Fruit fly (Drosophila melanogaster) whole organism, embryonic: ENCODE results near the gene CG4653.

Source experiments
- CG11398 ChIP-seq: fragments of 200-800 bp; sonication (Bioruptor generic); optimal IDR thresholded peaks from 2 replicates; lab custom pipeline; 2016; ENCODE audit warnings: missing biosample characterization, missing genetic modification characterization
- CG12236 ChIP-seq: fragments of 200-800 bp; sonication (Bioruptor generic); optimal IDR thresholded peaks from 2 replicates; lab custom pipeline; 2016; ENCODE audit warnings: missing biosample characterization, missing genetic modification characterization
- CG14050 ChIP-seq: fragments of 200-800 bp; sonication (Bioruptor generic); IDR thresholded peaks from 3 replicates; pipeline ENCODE4 v1.3.6; 2022; ENCODE audit warnings: missing biosample characterization, missing genetic modification characterization
- CG14710 ChIP-seq: fragments of 200-800 bp; sonication (Bioruptor generic); optimal IDR thresholded peaks from 3 replicates; lab custom pipeline; 2019; ENCODE audit warnings: missing biosample characterization, mild to moderate bottlenecking, missing genetic modification characterization, moderate library complexity
- CG15269 ChIP-seq: fragments of 200-800 bp; sonication (Bioruptor generic); optimal IDR thresholded peaks from 2 replicates; lab custom pipeline; 2018; ENCODE audit warnings: missing biosample characterization, mild to moderate bottlenecking, missing genetic modification characterization, moderate library complexity
- CG16779 ChIP-seq: fragments of 200-800 bp; sonication (Bioruptor generic); IDR thresholded peaks from 2 replicates; pipeline ENCODE4 v1.3.6; 2022; ENCODE audit warnings: missing biosample characterization, missing genetic modification characterization
- CG17568 ChIP-seq: fragments of 200-800 bp; sonication (Bioruptor generic); optimal IDR thresholded peaks from 2 replicates; lab custom pipeline; 2018; ENCODE audit warnings: missing biosample characterization, mild to moderate bottlenecking, missing genetic modification characterization, moderate library complexity
- CG17829 ChIP-seq: fragments of 200-800 bp; optimal IDR thresholded peaks from 2 replicates; lab custom pipeline; 2019; ENCODE audit warnings: missing biosample characterization, mild to moderate bottlenecking, missing genetic modification characterization, moderate library complexity
- CG2199 ChIP-seq: fragments of 200-800 bp; sonication (Bioruptor generic); IDR thresholded peaks from 3 replicates; pipeline ENCODE4 v1.3.6; 2022; ENCODE audit warnings: missing biosample characterization, missing genetic modification characterization
- CG31224 ChIP-seq: fragments of 200-800 bp; sonication (Bioruptor generic); IDR thresholded peaks from 2 replicates; pipeline ENCODE4 v1.3.6; 2022; ENCODE audit warnings: missing biosample characterization, missing genetic modification characterization
- CG32532 ChIP-seq: fragments of 200-800 bp; sonication (Bioruptor generic); IDR thresholded peaks from 2 replicates; pipeline ENCODE4 v1.3.6; 2022; ENCODE audit warnings: missing biosample characterization, missing genetic modification characterization
- CG4854 ChIP-seq: fragments of 200-800 bp; sonication (Bioruptor generic); optimal IDR thresholded peaks from 2 replicates; lab custom pipeline; 2016; ENCODE audit warnings: missing biosample characterization, missing genetic modification characterization, inconsistent platforms
- CG6765 ChIP-seq: fragments of 200-800 bp; sonication (Bioruptor generic); optimal IDR thresholded peaks from 3 replicates; lab custom pipeline; 2017; ENCODE audit warnings: missing biosample characterization, mild to moderate bottlenecking, missing genetic modification characterization
- CG6813 ChIP-seq: fragments of 200-800 bp; sonication (Bioruptor generic); optimal IDR thresholded peaks from 2 replicates; lab custom pipeline; 2017; ENCODE audit warnings: missing biosample characterization, missing genetic modification characterization, mild to moderate bottlenecking, moderate library complexity, missing genetic modification reagents
- CG7357 ChIP-seq: fragments of 200-800 bp; sonication (Bioruptor generic); IDR thresholded peaks from 3 replicates; pipeline ENCODE4 v1.3.6; 2022; ENCODE audit warnings: missing biosample characterization, missing genetic modification characterization
- CG7786 ChIP-seq: fragments of 200-800 bp; sonication (Bioruptor generic); optimal IDR thresholded peaks from 2 replicates; lab custom pipeline; 2016; ENCODE audit warnings: missing biosample characterization, missing genetic modification characterization
- CG9437 ChIP-seq: fragments of 200-800 bp; sonication (Bioruptor generic); optimal IDR thresholded peaks from 2 replicates; lab custom pipeline; 2018; ENCODE audit warnings: missing biosample characterization, mild to moderate bottlenecking, missing genetic modification characterization
- CTCF ChIP-seq: fragments of 200-800 bp; sonication (Bioruptor generic); optimal IDR thresholded peaks from 2 replicates; lab custom pipeline; 2017; ENCODE audit warnings: missing biosample characterization, mild to moderate bottlenecking, missing genetic modification characterization, moderate library complexity
- D ChIP-seq, 2 experiments: fragments of 200-800 bp in 1 of 2; fragments of >200 bp in 1 of 2; sonication (Bioruptor generic) in 1 of 2; optimal IDR thresholded peaks; 2 replicates in 1 of 2; 3 replicates in 1 of 2; lab custom pipeline; 2017; ENCODE audit warnings: mild to moderate bottlenecking in 1 of 2, missing biosample characterization in 1 of 2, missing genetic modification characterization in 1 of 2, missing genetic modification reagents in 1 of 2
- Dbx ChIP-seq: fragments of 200-800 bp; sonication (Bioruptor generic); IDR thresholded peaks from 3 replicates; pipeline ENCODE4 v1.3.6; 2022; ENCODE audit warnings: missing biosample characterization, missing genetic modification characterization
- Gsc ChIP-seq: fragments of 200-800 bp; sonication (Bioruptor generic); IDR thresholded peaks from 2 replicates; pipeline ENCODE4 v1.3.6; 2022; ENCODE audit warnings: missing biosample characterization, missing genetic modification characterization
- H2.0 ChIP-seq: fragments of 200-800 bp; sonication (Bioruptor generic); IDR thresholded peaks from 2 replicates; pipeline ENCODE4 v1.3.6; 2022; ENCODE audit warnings: missing biosample characterization, missing genetic modification characterization
- HHEX ChIP-seq: fragments of 200-800 bp; sonication (Bioruptor generic); optimal IDR thresholded peaks from 3 replicates; lab custom pipeline; 2017; ENCODE audit warnings: missing biosample characterization, mild to moderate bottlenecking, missing genetic modification characterization, missing genetic modification reagents
- HLH54F ChIP-seq: fragments of 200-800 bp; sonication (Bioruptor generic); optimal IDR thresholded peaks from 3 replicates; lab custom pipeline; 2016; ENCODE audit warnings: missing biosample characterization, missing genetic modification characterization
- HmgD ChIP-seq: fragments of 200-800 bp; sonication (Bioruptor generic); optimal IDR thresholded peaks from 3 replicates; lab custom pipeline; 2016; ENCODE audit warnings: missing biosample characterization, missing genetic modification characterization
- Hr39 ChIP-seq: fragments of >200 bp; optimal IDR thresholded peaks from 2 replicates; lab custom pipeline; 2017
- Lhr ChIP-seq: fragments of 200-800 bp; sonication (Bioruptor generic); optimal IDR thresholded peaks from 3 replicates; lab custom pipeline; 2017; ENCODE audit warnings: mild to moderate bottlenecking, missing biosample characterization, missing genetic modification reagents, missing genetic modification characterization
- Med ChIP-seq: fragments of 200-800 bp; sonication (Bioruptor generic); peaks from one replicate; lab custom pipeline; 2016; ENCODE audit warnings: missing biosample characterization, missing genetic modification characterization, mild to moderate bottlenecking, inconsistent platforms, moderate library complexity
- Mrtf ChIP-seq: fragments of 200-800 bp; sonication (Bioruptor generic); IDR thresholded peaks from 3 replicates; pipeline ENCODE4 v1.3.6; 2022; ENCODE audit warnings: missing biosample characterization, missing genetic modification characterization
- Nf-YC ChIP-seq: fragments of 200-800 bp; optimal IDR thresholded peaks from 3 replicates; lab custom pipeline; 2019; ENCODE audit warnings: missing biosample characterization, mild to moderate bottlenecking, missing genetic modification characterization, moderate library complexity
- PHDP ChIP-seq: fragments of 200-800 bp; sonication (Bioruptor generic); optimal IDR thresholded peaks from 3 replicates; lab custom pipeline; 2018; ENCODE audit warnings: missing biosample characterization, mild to moderate bottlenecking, missing genetic modification characterization, moderate library complexity
- Sin3A ChIP-seq: fragments of >200 bp; optimal IDR thresholded peaks from 2 replicates; lab custom pipeline; 2018
- Stat92E ChIP-seq, 3 experiments: fragments of >200 bp in 2 of 3; fragments of 200-800 bp in 1 of 3; sonication (Bioruptor generic) in 1 of 3; optimal IDR thresholded peaks; 2 replicates each; lab custom pipeline; 2017 to 2019; ENCODE audit warnings: missing biosample characterization in 3 of 3, missing genetic modification characterization in 3 of 3, mild to moderate bottlenecking in 1 of 3, moderate library complexity in 1 of 3
- Taf1 ChIP-seq: fragments of 200-800 bp; sonication (Bioruptor generic); IDR thresholded peaks from 2 replicates; pipeline ENCODE4 v1.3.6; 2022; ENCODE audit warnings: missing biosample characterization, missing genetic modification characterization
- ap ChIP-seq: fragments of 200-800 bp; sonication (Bioruptor generic); IDR thresholded peaks from 2 replicates; pipeline ENCODE4 v1.3.6; 2022; ENCODE audit warnings: missing biosample characterization, missing genetic modification characterization
- ara ChIP-seq: fragments of 200-800 bp; sonication (Bioruptor generic); IDR thresholded peaks from 2 replicates; pipeline ENCODE4 v1.3.6; 2022; ENCODE audit warnings: missing biosample characterization, missing genetic modification characterization
- crc ChIP-seq: fragments of 200-800 bp; sonication (Bioruptor generic); optimal IDR thresholded peaks from 2 replicates; lab custom pipeline; 2016; ENCODE audit warnings: missing biosample characterization, missing genetic modification characterization
- cwo ChIP-seq: fragments of 200-800 bp; sonication (Bioruptor generic); optimal IDR thresholded peaks from 3 replicates; lab custom pipeline; 2017; ENCODE audit warnings: missing biosample characterization, missing genetic modification characterization, mild to moderate bottlenecking, moderate library complexity, missing genetic modification reagents
- en ChIP-seq: fragments of 200-800 bp; sonication (Bioruptor generic); optimal IDR thresholded peaks from 2 replicates; lab custom pipeline; 2016; ENCODE audit warnings: missing biosample characterization, missing genetic modification characterization
- esg ChIP-seq: fragments of 200-800 bp; sonication (Bioruptor generic); conservative IDR thresholded peaks from 2 replicates; pipeline ENCODE4 v1.3.6; 2022; ENCODE audit warnings: missing biosample characterization, missing genetic modification characterization
- fd102C ChIP-seq: fragments of 200-800 bp; sonication (Bioruptor generic); optimal IDR thresholded peaks from 2 replicates; lab custom pipeline; 2018; ENCODE audit warnings: missing biosample characterization, mild to moderate bottlenecking, missing genetic modification characterization, moderate library complexity
- fru ChIP-seq: fragments of >200 bp; optimal IDR thresholded peaks from 2 replicates; lab custom pipeline; 2017
- gro ChIP-seq: fragments of 200-800 bp; sonication (Bioruptor generic); optimal IDR thresholded peaks from 2 replicates; lab custom pipeline; 2016; ENCODE audit warnings: missing biosample characterization, missing genetic modification characterization
- her ChIP-seq: fragments of 200-800 bp; sonication (Bioruptor generic); optimal IDR thresholded peaks from 2 replicates; lab custom pipeline; 2016; ENCODE audit warnings: missing biosample characterization, missing genetic modification characterization
- inv ChIP-seq: fragments of 200-800 bp; sonication (Bioruptor generic); IDR thresholded peaks from 2 replicates; pipeline ENCODE4 v1.3.6; 2022; ENCODE audit warnings: missing biosample characterization, missing genetic modification characterization; ENCODE audit not compliant: partially characterized antibody
- lbe ChIP-seq: fragments of 200-800 bp; sonication (Bioruptor generic); optimal IDR thresholded peaks from 2 replicates; lab custom pipeline; 2016; ENCODE audit warnings: missing biosample characterization, mild to moderate bottlenecking, missing genetic modification characterization
- odd ChIP-seq: fragments of 200-800 bp; sonication (Bioruptor generic); optimal IDR thresholded peaks from 2 replicates; lab custom pipeline; 2017; ENCODE audit warnings: missing biosample characterization, mild to moderate bottlenecking, missing genetic modification characterization
- repo ChIP-seq: fragments of 200-800 bp; sonication (Bioruptor generic); optimal IDR thresholded peaks from 2 replicates; lab custom pipeline; 2016; ENCODE audit warnings: missing biosample characterization, missing genetic modification characterization
- toy ChIP-seq: fragments of 200-800 bp; sonication (Bioruptor generic); IDR thresholded peaks from 2 replicates; pipeline ENCODE4 v1.3.6; 2022; ENCODE audit warnings: missing biosample characterization, missing genetic modification characterization
- tup ChIP-seq: fragments of 200-800 bp; sonication (Bioruptor generic); optimal IDR thresholded peaks from 2 replicates; lab custom pipeline; 2016; ENCODE audit warnings: missing biosample characterization, mild to moderate bottlenecking, missing genetic modification characterization, moderate library complexity

The CG4653 gene

DNA sequence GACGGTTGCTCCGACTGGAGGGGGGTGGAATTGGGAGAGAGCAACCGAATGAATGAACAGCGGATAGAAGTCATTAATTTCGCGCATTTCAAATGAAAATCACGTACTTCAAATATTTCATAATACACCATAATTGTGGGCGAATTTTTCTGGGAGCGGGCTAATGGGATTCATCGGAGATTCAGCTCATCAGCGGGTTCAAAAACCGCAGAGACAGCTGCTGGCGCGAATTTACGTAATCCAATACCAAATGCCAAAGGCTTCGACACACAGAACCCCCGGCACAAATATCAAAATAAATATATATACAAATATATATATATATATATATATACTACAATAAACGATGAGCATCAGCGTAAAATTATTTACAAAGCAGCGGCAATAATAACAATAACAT lies 12.8 kb downstream of the CG4653 start:
- no peak for TF ChIP-seq CTCF (GFP tag; lab: Kevin White, UChicago)
- TF ChIP-seq gro (GFP tag; lab: Kevin White, UChicago): no peak
- TF ChIP-seq Lhr: no peak
- TF ChIP-seq inv (GFP tag; lab: Robert Waterston, UW): no peak
- no peak for TF ChIP-seq CG7357 (GFP tag; lab: Robert Waterston, UW)
- no peak for TF ChIP-seq CG14710 (tag; lab: Kevin White, UChicago)
- no peak for TF ChIP-seq CG2199
- TF ChIP-seq CG9437 (GFP tag; lab: Kevin White, UChicago): no peak
- no peak for TF ChIP-seq her (GFP tag; lab: Kevin White, UChicago)
- no peak for TF ChIP-seq toy (GFP tag; lab: Robert Waterston, UW)
- no peak for TF ChIP-seq CG6813 (GFP tag; lab: Kevin White, UChicago)
- no peak for TF ChIP-seq CG17568 (GFP tag; lab: Kevin White, UChicago)
- no peak for TF ChIP-seq HLH54F (GFP tag; lab: Kevin White, UChicago)
- TF ChIP-seq CG32532 (GFP tag; lab: Robert Waterston, UW): no peak
- no peak for TF ChIP-seq en (GFP tag; lab: Kevin White, UChicago)
- TF ChIP-seq HHEX (GFP tag; lab: Kevin White, UChicago): no peak
- TF ChIP-seq Taf1: no peak
- no peak for TF ChIP-seq HmgD (GFP tag; lab: Kevin White, UChicago)
- no peak for TF ChIP-seq CG15269 (tag; lab: Kevin White, UChicago)
- no peak for TF ChIP-seq CG12236

DNA sequence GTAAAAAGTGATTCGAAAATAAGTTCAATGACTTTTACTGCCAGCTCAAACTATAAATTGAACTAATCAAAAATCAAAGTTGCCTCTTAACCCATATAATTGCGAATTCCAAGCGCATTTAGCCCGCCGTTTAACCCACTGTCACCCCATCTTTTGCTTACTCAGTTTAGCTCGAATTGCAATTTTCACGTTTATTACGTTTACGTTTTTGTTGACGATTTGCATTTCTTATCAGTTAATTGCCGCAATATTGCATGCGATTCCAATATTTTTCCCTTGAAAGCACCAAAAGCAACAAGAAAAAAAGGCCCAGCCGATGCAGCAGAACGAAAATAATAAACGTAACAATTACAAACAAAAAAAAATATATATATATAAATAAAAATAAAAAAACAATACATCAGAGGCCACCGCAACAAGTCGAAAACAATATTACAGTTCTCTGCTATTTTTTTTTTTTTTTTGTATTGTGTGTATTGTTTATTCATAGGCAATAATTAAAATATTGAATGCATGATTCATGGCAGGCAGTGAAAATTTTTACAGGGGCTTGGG lies 14.4 kb downstream of the CG4653 start:
- no peak for TF ChIP-seq CG4854 (GFP tag; lab: Kevin White, UChicago)
- TF ChIP-seq lbe (GFP tag; lab: Kevin White, UChicago): peak; percentile 6

- no peak for TF ChIP-seq fd102C (GFP tag; lab: Kevin White, UChicago)
- no peak for TF ChIP-seq Stat92E (GFP tag; optimal IDR thresholded peaks at IDR 0.05; lab: Kevin White, UChicago)
- TF ChIP-seq PHDP (tag; lab: Kevin White, UChicago): no peak
- no peak for TF ChIP-seq Lhr
- no peak for TF ChIP-seq ap
- no peak for TF ChIP-seq repo (GFP tag; lab: Kevin White, UChicago)
- TF ChIP-seq fru: no peak
- no peak for TF ChIP-seq CG6765
- peak; percentile 11 for TF ChIP-seq Med (GFP tag; lab: Kevin White, UChicago)
- TF ChIP-seq Nf-YC (tag; lab: Kevin White, UChicago): no peak
- TF ChIP-seq cwo (GFP tag; lab: Kevin White, UChicago): no peak
- TF ChIP-seq H2.0 (GFP tag; lab: Robert Waterston, UW): no peak
- no peak for TF ChIP-seq Gsc (GFP tag; lab: Robert Waterston, UW)
- no peak for TF ChIP-seq CG11398
- no peak for TF ChIP-seq tup (GFP tag; lab: Kevin White, UChicago)
- TF ChIP-seq odd (GFP tag; lab: Kevin White, UChicago): no peak
- TF ChIP-seq CG16779 (GFP tag; lab: Robert Waterston, UW): 0 out of 2 replicates have a peak, but pooled peaks have one; percentile 8
- TF ChIP-seq Sin3A (lab: Kevin White, UChicago): no peak
- TF ChIP-seq CG7786 (GFP tag; lab: Kevin White, UChicago): no peak
- TF ChIP-seq D (optimal IDR thresholded peaks at IDR 0.05; lab: Kevin White, UChicago): no peak
- no peak for TF ChIP-seq D (GFP tag; optimal IDR thresholded peaks at IDR 0.05; lab: Kevin White, UChicago)
- no peak for TF ChIP-seq CG17829 (tag; lab: Kevin White, UChicago)
- TF ChIP-seq Mrtf (GFP tag; lab: Robert Waterston, UW): no peak
- TF ChIP-seq Hr39 (lab: Kevin White, UChicago): no peak
- peak; percentile 54; the same call in 1 of the 3 replicates for TF ChIP-seq CG14050 (GFP tag; lab: Robert Waterston, UW)
- no peak for TF ChIP-seq Dbx (GFP tag; lab: Robert Waterston, UW)
- no peak for TF ChIP-seq CG31224
- no peak for TF ChIP-seq crc
- no peak for TF ChIP-seq ara
- TF ChIP-seq CG4854 (GFP tag; lab: Kevin White, UChicago): no peak
- no peak for TF ChIP-seq esg
Observed at dm6 chrX:16721168-16721567, 17.3 kb downstream of the CG4653 start, which contains the start of the genes CG32572 and CG34325. CG32572 (plus strand) TSS chrX:16721183. CG34325 (minus strand) TSS chrX:16721411.
